Worm (Caenorhabditis elegans) whole organism, young adult: ENCODE results near the gene tsp-17.

ENCODE experiments used
- attf-3 ChIP-seq: fragments of 200-800 bp; sonication (Bioruptor generic); conservative IDR thresholded peaks from 2 replicates; pipeline ENCODE4 v1.3.6; 2022; ENCODE audit warnings: missing genetic modification reagents, missing genetic modification characterization, missing compliant biosample characterization
- ceh-40 ChIP-seq: fragments of 200-800 bp; sonication (Bioruptor generic); IDR thresholded peaks from 2 replicates; pipeline ENCODE4 v1.3.6; 2022; ENCODE audit warnings: missing genetic modification characterization, missing compliant biosample characterization
- ets-4 ChIP-seq: fragments of 200-800 bp; sonication (Bioruptor generic); optimal IDR thresholded peaks from 2 replicates; lab custom pipeline; 2018; ENCODE audit warnings: mild to moderate bottlenecking, missing genetic modification characterization, missing compliant biosample characterization
- lin-40 ChIP-seq: sonication (generic microtip); optimal IDR thresholded peaks from 2 replicates; lab custom pipeline; 2016; ENCODE audit warnings: missing genetic modification characterization, mild to moderate bottlenecking, missing compliant biosample characterization, missing genotype, missing genetic modification reagents
- lir-1 ChIP-seq: fragments of 200-800 bp; sonication (Bioruptor generic); conservative IDR thresholded peaks from 2 replicates; pipeline ENCODE4 v1.3.6; 2022; ENCODE audit warnings: missing genetic modification reagents, missing genetic modification characterization, missing compliant biosample characterization
- mxl-1 ChIP-seq: sonication (generic microtip); optimal IDR thresholded peaks from 2 replicates; lab custom pipeline; 2016; ENCODE audit warnings: missing genetic modification characterization, missing compliant biosample characterization
- nhr-90 ChIP-seq: sonication (generic microtip); optimal IDR thresholded peaks from 2 replicates; lab custom pipeline; 2016; ENCODE audit warnings: missing genotype, mild to moderate bottlenecking, missing genetic modification characterization, missing compliant biosample characterization
- somi-1 ChIP-seq: fragments of 200-800 bp; sonication (Bioruptor generic); optimal IDR thresholded peaks from 2 replicates; lab custom pipeline; 2018; ENCODE audit warnings: mild to moderate bottlenecking, missing genetic modification characterization, missing compliant biosample characterization
- unc-130 ChIP-seq: sonication (generic microtip); optimal IDR thresholded peaks from 2 replicates; lab custom pipeline; 2016; ENCODE audit warnings: missing genetic modification reagents, missing genetic modification characterization, missing compliant biosample characterization
- ztf-22 ChIP-seq: fragments of 200-800 bp; sonication (Bioruptor generic); optimal IDR thresholded peaks from 2 replicates; lab custom pipeline; 2018; ENCODE audit warnings: mild to moderate bottlenecking, missing genetic modification characterization, moderate library complexity, missing compliant biosample characterization

- TF ChIP-seq lir-1 (GFP tag; lab: Robert Waterston, UW) = no peak
- no peak for TF ChIP-seq nhr-90
- no peak for TF ChIP-seq lin-40 (tag; lab: Kevin White, UChicago)
- no peak for TF ChIP-seq ztf-22 (GFP tag; lab: Kevin White, UChicago)
- TF ChIP-seq unc-130 (GFP tag; lab: Kevin White, UChicago) = no peak
- TF ChIP-seq somi-1 (GFP tag; lab: Kevin White, UChicago) = no peak
- TF ChIP-seq attf-3 (GFP tag; lab: Robert Waterston, UW) = 0 out of 2 replicates have a peak, but pooled peaks have one; percentile 39
- no peak for TF ChIP-seq ceh-40 (GFP tag; lab: Robert Waterston, UW)
- no peak for TF ChIP-seq ets-4 (GFP tag; lab: Kevin White, UChicago)
- TF ChIP-seq mxl-1 = no peak
These were observed 49.4 kb upstream of the tsp-17 start for ce11 chrX:3631550-3631949.
